Worm (Caenorhabditis elegans) whole organism, L4 larva: ENCODE results near the gene F19C6.4.

Experiments used
- F26F4.8 ChIP-seq: fragments of 200-800 bp; sonication (Bioruptor generic); conservative IDR thresholded peaks from 2 replicates; pipeline ENCODE4 v1.3.6; 2022; ENCODE audit warnings: missing genetic modification characterization, missing compliant biosample characterization
- F37D6.2 ChIP-seq: sonication (generic microtip); optimal IDR thresholded peaks from 2 replicates; lab custom pipeline; 2016; ENCODE audit warnings: mild to moderate bottlenecking, missing genetic modification characterization, missing compliant biosample characterization
- F49E8.2 ChIP-seq: sonication (generic microtip); optimal IDR thresholded peaks from 2 replicates; lab custom pipeline; 2016; ENCODE audit warnings: missing compliant biosample characterization, mild to moderate bottlenecking, missing genetic modification characterization, borderline replicate concordance
- T26A8.4 ChIP-seq: fragments of 200-800 bp; sonication (Bioruptor generic); IDR thresholded peaks from 2 replicates; pipeline ENCODE4 v1.3.6; 2022; ENCODE audit warnings: missing genetic modification characterization, missing compliant biosample characterization
- Y105C5A.15 ChIP-seq: fragments of 200-800 bp; sonication (Bioruptor generic); IDR thresholded peaks from 2 replicates; pipeline ENCODE4 v1.3.6; 2022; ENCODE audit warnings: missing genetic modification characterization, missing compliant biosample characterization
- Y5F2A.4 ChIP-seq: fragments of 200-800 bp; sonication (Bioruptor generic); optimal IDR thresholded peaks from 2 replicates; lab custom pipeline; 2018; ENCODE audit warnings: mild to moderate bottlenecking, missing genetic modification characterization, missing compliant biosample characterization
- Y75B8A.6 ChIP-seq: fragments of 200-800 bp; sonication (Bioruptor generic); IDR thresholded peaks from 2 replicates; pipeline ENCODE4 v1.3.6; 2022; ENCODE audit warnings: missing genetic modification reagents, missing genetic modification characterization, missing compliant biosample characterization
- ZK546.5 ChIP-seq, 2 experiments: sonication (generic microtip); optimal IDR thresholded peaks; 2 replicates each; lab custom pipeline; 2017; ENCODE audit warnings: missing biosample characterization in 2 of 2, missing genetic modification characterization in 2 of 2
- aha-1 ChIP-seq: fragments of 150-350 bp; peaks from one replicate; lab custom pipeline; 2014; ENCODE audit warnings: missing biosample characterization, missing genetic modification characterization
- aly-2 ChIP-seq: sonication (generic microtip); optimal IDR thresholded peaks from 2 replicates; lab custom pipeline; 2018; ENCODE audit warnings: missing biosample characterization, missing genetic modification characterization
- ceh-20 ChIP-seq: fragments of 200-800 bp; sonication (Bioruptor generic); IDR thresholded peaks from 2 replicates; pipeline ENCODE4 v1.3.6; 2022; ENCODE audit warnings: missing genetic modification reagents, missing genetic modification characterization, missing compliant biosample characterization
- cey-2 ChIP-seq: sonication (generic microtip); optimal IDR thresholded peaks from 3 replicates; lab custom pipeline; 2017; ENCODE audit warnings: missing genetic modification characterization, mild to moderate bottlenecking, missing compliant biosample characterization, antibody characterized with exemption, borderline replicate concordance; ENCODE audit not compliant: insufficient read depth
- daf-19 ChIP-seq: fragments of 200-800 bp; sonication (Bioruptor generic); conservative IDR thresholded peaks from 2 replicates; pipeline ENCODE4 v1.3.6; 2022; ENCODE audit warnings: missing genetic modification characterization, missing compliant biosample characterization
- duxl-1 ChIP-seq: sonication (generic microtip); optimal IDR thresholded peaks from 2 replicates; lab custom pipeline; 2016; ENCODE audit warnings: mild to moderate bottlenecking, missing genetic modification characterization, moderate library complexity, missing compliant biosample characterization; ENCODE audit not compliant: poor library complexity
- dve-1 ChIP-seq: sonication (generic microtip); optimal IDR thresholded peaks from 2 replicates; lab custom pipeline; 2017; ENCODE audit warnings: antibody characterized with exemption, mild to moderate bottlenecking, missing genetic modification characterization, missing compliant biosample characterization; ENCODE audit not compliant: insufficient read depth
- gei-8 ChIP-seq: fragments of 200-800 bp; sonication (Bioruptor generic); optimal IDR thresholded peaks from 2 replicates; lab custom pipeline; 2018; ENCODE audit warnings: mild to moderate bottlenecking, missing genetic modification characterization, missing compliant biosample characterization
- hif-1 ChIP-seq, 2 experiments: sonication (generic microtip); optimal IDR thresholded peaks; 2 replicates each; lab custom pipeline; 2016 to 2017; ENCODE audit warnings: missing compliant biosample characterization in 2 of 2, missing genetic modification characterization in 2 of 2, missing genetic modification reagents in 2 of 2, missing genotype in 2 of 2, mild to moderate bottlenecking in 1 of 2
- hlh-30 ChIP-seq: sonication (generic microtip); optimal IDR thresholded peaks from 2 replicates; lab custom pipeline; 2017; ENCODE audit warnings: antibody characterized with exemption, mild to moderate bottlenecking, missing genetic modification characterization, missing compliant biosample characterization; ENCODE audit not compliant: insufficient read depth
- hmg-1.1 ChIP-seq: fragments of 200-800 bp; sonication (Bioruptor generic); IDR thresholded peaks from 2 replicates; pipeline ENCODE4 v1.3.6; 2022; ENCODE audit warnings: missing genetic modification reagents, missing genetic modification characterization, missing compliant biosample characterization
- lin-1 ChIP-seq: fragments of 200-800 bp; sonication (Bioruptor generic); IDR thresholded peaks from 2 replicates; pipeline ENCODE4 v1.3.6; 2022; ENCODE audit warnings: missing genetic modification reagents, missing genetic modification characterization, missing compliant biosample characterization
- lin-15B ChIP-seq: fragments of 150-350 bp; sonication (generic microtip); optimal IDR thresholded peaks from 3 replicates; lab custom pipeline; 2014; ENCODE audit warnings: missing biosample characterization, missing genetic modification characterization
- lin-29 ChIP-seq: fragments of 200-800 bp; sonication (Bioruptor generic); IDR thresholded peaks from 2 replicates; pipeline ENCODE4 v1.3.6; 2022; ENCODE audit warnings: missing genetic modification reagents, missing genetic modification characterization, missing compliant biosample characterization
- lin-38 ChIP-seq: fragments of 200-800 bp; sonication (Bioruptor generic); IDR thresholded peaks from 2 replicates; pipeline ENCODE4 v1.3.6; 2022; ENCODE audit warnings: missing genetic modification reagents, missing genetic modification characterization, missing compliant biosample characterization
- lsy-2 ChIP-seq, 2 experiments: fragments of 150-350 bp in 1 of 2; sonication (generic microtip) in 1 of 2; optimal IDR thresholded peaks; 2 replicates each; lab custom pipeline; 2014 to 2017; ENCODE audit warnings: missing biosample characterization in 2 of 2, missing genetic modification characterization in 2 of 2
- madf-9 ChIP-seq: fragments of 200-800 bp; sonication (Bioruptor generic); conservative IDR thresholded peaks from 2 replicates; pipeline ENCODE4 v1.3.6; 2022; ENCODE audit warnings: missing genetic modification reagents, missing genetic modification characterization, missing compliant biosample characterization
- mdl-1 ChIP-seq, 2 experiments: fragments of 150-350 bp in 1 of 2; sonication (generic microtip) in 1 of 2; optimal IDR thresholded peaks; 2 replicates each; lab custom pipeline; 2014 to 2017; ENCODE audit warnings: missing biosample characterization in 2 of 2, missing genetic modification characterization in 2 of 2
- mep-1 ChIP-seq: fragments of 150-350 bp; sonication (generic microtip); optimal IDR thresholded peaks from 3 replicates; lab custom pipeline; 2014; ENCODE audit warnings: missing biosample characterization, missing genetic modification characterization
- mxl-3 ChIP-seq: fragments of 200-800 bp; sonication (Bioruptor generic); optimal IDR thresholded peaks from 2 replicates; lab custom pipeline; 2018; ENCODE audit warnings: mild to moderate bottlenecking, missing genetic modification characterization, missing compliant biosample characterization
- nhr-111 ChIP-seq: fragments of 200-800 bp; sonication (Bioruptor generic); optimal IDR thresholded peaks from 2 replicates; lab custom pipeline; 2018; ENCODE audit warnings: mild to moderate bottlenecking, missing genetic modification characterization, missing compliant biosample characterization
- nhr-28 ChIP-seq: fragments of 150-350 bp; optimal IDR thresholded peaks from 2 replicates; lab custom pipeline; 2014; ENCODE audit warnings: missing biosample characterization, missing genetic modification characterization
- nhr-41 ChIP-seq: fragments of 200-800 bp; sonication (Bioruptor generic); IDR thresholded peaks from 2 replicates; pipeline ENCODE4 v1.3.6; 2022; ENCODE audit warnings: missing genetic modification reagents, missing genetic modification characterization, missing compliant biosample characterization
- nhr-48 ChIP-seq: sonication (generic microtip); optimal IDR thresholded peaks from 2 replicates; lab custom pipeline; 2016; ENCODE audit warnings: mild to moderate bottlenecking, missing genetic modification characterization, missing compliant biosample characterization
- nhr-6 ChIP-seq: fragments of 150-350 bp; optimal IDR thresholded peaks from 2 replicates; lab custom pipeline; 2014; ENCODE audit warnings: missing biosample characterization, missing genetic modification characterization
- nhr-76 ChIP-seq: fragments of 150-350 bp; optimal IDR thresholded peaks from 2 replicates; lab custom pipeline; 2014; ENCODE audit warnings: missing biosample characterization, missing genetic modification characterization
- nhr-77 ChIP-seq: fragments of 150-350 bp; optimal IDR thresholded peaks from 2 replicates; lab custom pipeline; 2014; ENCODE audit warnings: missing biosample characterization, missing genetic modification characterization
- rbr-2 ChIP-seq: sonication (generic microtip); optimal IDR thresholded peaks from 2 replicates; lab custom pipeline; 2016; ENCODE audit warnings: missing genotype, missing genetic modification characterization, missing compliant biosample characterization
- saeg-2 ChIP-seq: fragments of 200-800 bp; sonication (Bioruptor generic); IDR thresholded peaks from 2 replicates; pipeline ENCODE4 v1.3.6; 2022; ENCODE audit warnings: missing genetic modification reagents, missing genetic modification characterization, missing compliant biosample characterization
- set-16 ChIP-seq: fragments of 200-800 bp; sonication (Bioruptor generic); IDR thresholded peaks from 2 replicates; pipeline ENCODE4 v1.3.6; 2022; ENCODE audit warnings: missing genetic modification reagents, missing genetic modification characterization, missing compliant biosample characterization
- spr-1 ChIP-seq: sonication (generic microtip); optimal IDR thresholded peaks from 2 replicates; lab custom pipeline; 2016; ENCODE audit warnings: mild to moderate bottlenecking, missing genetic modification characterization, missing compliant biosample characterization
- spr-3 ChIP-seq: fragments of 200-800 bp; sonication (Bioruptor generic); optimal IDR thresholded peaks from 2 replicates; lab custom pipeline; 2018; ENCODE audit warnings: mild to moderate bottlenecking, missing genetic modification characterization, missing compliant biosample characterization
- tra-1 ChIP-seq: fragments of 200-800 bp; sonication (Bioruptor generic); IDR thresholded peaks from 2 replicates; pipeline ENCODE4 v1.3.6; 2022; ENCODE audit warnings: missing genetic modification reagents, missing genetic modification characterization, missing compliant biosample characterization
- unc-62 ChIP-seq, 3 experiments: fragments of 150-350 bp in 1 of 3; sonication (generic microtip); optimal IDR thresholded peaks in 2 of 3; peaks in 1 of 3; 1 replicate in 1 of 3; 2 replicates in 2 of 3; lab custom pipeline; 2014 to 2017; ENCODE audit warnings: missing biosample characterization in 3 of 3, missing genetic modification characterization in 3 of 3, missing genetic modification reagents in 3 of 3, missing genotype in 1 of 3
- vab-7 ChIP-seq: fragments of 200-800 bp; sonication (Bioruptor generic); IDR thresholded peaks from 2 replicates; pipeline ENCODE4 v1.3.6; 2022; ENCODE audit warnings: missing genetic modification reagents, missing genetic modification characterization, missing compliant biosample characterization
- zfp-2 ChIP-seq: sonication (generic microtip); optimal IDR thresholded peaks from 2 replicates; lab custom pipeline; 2016; ENCODE audit warnings: mild to moderate bottlenecking, missing genetic modification characterization, missing compliant biosample characterization
- zfp-3 ChIP-seq: fragments of 200-800 bp; sonication (Bioruptor generic); conservative IDR thresholded peaks from 2 replicates; pipeline ENCODE4 v1.3.6; 2022; ENCODE audit warnings: missing genetic modification reagents, missing genetic modification characterization, missing compliant biosample characterization
- ztf-11 ChIP-seq: fragments of 150-350 bp; optimal IDR thresholded peaks from 2 replicates; lab custom pipeline; 2014; ENCODE audit warnings: missing biosample characterization, missing genetic modification characterization

F19C6.4 gene

ce11 chrX:10008664-10009063 is 9.2 kb downstream of the F19C6.4 start, which contains the start of gene F19C6.3:
Gene F19C6.3, minus strand, starts transcription at chrX:10008764.
- TF ChIP-seq nhr-41 (GFP tag; lab: Robert Waterston, UW) (no peak), duxl-1 (no peak), cey-2 (tag; lab: Kevin White, UChicago) (no peak), lin-1 (no peak), ztf-11 (tag; lab: Kevin White, UChicago) (no peak), hlh-30 (no peak), lin-15B (tag; lab: Kevin White, UChicago) (no peak), F37D6.2 (no peak), Y75B8A.6 (GFP tag; lab: Robert Waterston, UW) (no peak), vab-7 (GFP tag; lab: Robert Waterston, UW) (no peak), nhr-111 (GFP tag; lab: Kevin White, UChicago) (no peak), tra-1 (GFP tag; lab: Robert Waterston, UW) (no peak), zfp-2 (tag; lab: Kevin White, UChicago) (no peak), ZK546.5 (tag; optimal IDR thresholded peaks at IDR 0.05; lab: Kevin White, UChicago) (no peak), ceh-20 (GFP tag; lab: Robert Waterston, UW) (no peak), nhr-76 (tag; lab: Kevin White, UChicago) (no peak)

ce11 chrX:10000635-10001034 is 17.2 kb downstream of the F19C6.4 start, which contains the start of gene F19C6.2:
Gene F19C6.2, plus strand, starts transcription at chrX:10000935.
- no peak for TF ChIP-seq gei-8
- no peak for TF ChIP-seq saeg-2
- TF ChIP-seq aha-1 (tag; lab: Kevin White, UChicago), result peak; percentile 77
- TF ChIP-seq lin-29, result no peak
- TF ChIP-seq vab-7 (GFP tag; lab: Robert Waterston, UW), result no peak
- TF ChIP-seq hif-1 (tag; optimal IDR thresholded peaks at IDR 0.05; lab: Kevin White, UChicago), result no peak
- TF ChIP-seq dve-1 (tag; lab: Kevin White, UChicago), result peak; percentile 26
- TF ChIP-seq F37D6.2, result no peak
- no peak for TF ChIP-seq F49E8.2 (tag; lab: Kevin White, UChicago)
- no peak for TF ChIP-seq daf-19 (GFP tag; lab: Robert Waterston, UW)
- TF ChIP-seq hmg-1.1 (GFP tag; lab: Robert Waterston, UW), result no peak

ce11 chrX:9999599-10000201 is 18.1 kb downstream of the F19C6.4 start:
- TF ChIP-seq unc-62 (GFP tag; optimal IDR thresholded peaks at IDR 0.05 in 1 of 2; lab: Kevin White, UChicago) (peak in 1 of 2 experiments; percentile 90), unc-62 (tag; optimal IDR thresholded peaks at IDR 0.05; lab: Kevin White, UChicago) (no peak), aly-2 (no peak), Y5F2A.4 (GFP tag; lab: Kevin White, UChicago) (peak; percentile 49), hlh-30 (peak; percentile 77), F26F4.8 (GFP tag; lab: Robert Waterston, UW) (no peak), nhr-76 (tag; lab: Kevin White, UChicago) (no peak), madf-9 (GFP tag; lab: Robert Waterston, UW) (0 out of 2 replicates have a peak, but pooled peaks have one; percentile 7), zfp-3 (GFP tag; lab: Robert Waterston, UW) (0 out of 2 replicates have a peak, but pooled peaks have one; percentile 35), nhr-48 (tag; lab: Kevin White, UChicago) (peak; percentile 32), set-16 (GFP tag; lab: Robert Waterston, UW) (peak; percentile 100), rbr-2 (peak; percentile 63), ceh-20 (GFP tag; lab: Robert Waterston, UW) (peak; percentile 65; the same call in 1 of the 2 replicates), mxl-3 (GFP tag; lab: Kevin White, UChicago) (peak; percentile 96), T26A8.4 (GFP tag; lab: Robert Waterston, UW) (peak; percentile 54; the same call in 1 of the 2 replicates), nhr-28 (tag; lab: Kevin White, UChicago) (peak; percentile 70), nhr-41 (GFP tag; lab: Robert Waterston, UW) (no peak), spr-3 (GFP tag; lab: Kevin White, UChicago) (peak; percentile 2), nhr-6 (tag; lab: Kevin White, UChicago) (no peak), lsy-2 (tag; optimal IDR thresholded peaks at IDR 0.05; lab: Kevin White, UChicago) (peak in 1 of 2 experiments; percentile 63), spr-1 (peak; percentile 11), nhr-77 (tag; lab: Kevin White, UChicago) (peak; percentile 50), Y105C5A.15 (GFP tag; lab: Robert Waterston, UW) (no peak), lin-38 (GFP tag; lab: Robert Waterston, UW) (peak; percentile 49), mdl-1 (tag; optimal IDR thresholded peaks at IDR 0.05; lab: Kevin White, UChicago) (peak; percentile 45 to 85), mep-1 (peak; percentile 72)
